Fruit fly (Drosophila melanogaster): ENCODE results near the gene Calx.

The Calx gene

DNA sequence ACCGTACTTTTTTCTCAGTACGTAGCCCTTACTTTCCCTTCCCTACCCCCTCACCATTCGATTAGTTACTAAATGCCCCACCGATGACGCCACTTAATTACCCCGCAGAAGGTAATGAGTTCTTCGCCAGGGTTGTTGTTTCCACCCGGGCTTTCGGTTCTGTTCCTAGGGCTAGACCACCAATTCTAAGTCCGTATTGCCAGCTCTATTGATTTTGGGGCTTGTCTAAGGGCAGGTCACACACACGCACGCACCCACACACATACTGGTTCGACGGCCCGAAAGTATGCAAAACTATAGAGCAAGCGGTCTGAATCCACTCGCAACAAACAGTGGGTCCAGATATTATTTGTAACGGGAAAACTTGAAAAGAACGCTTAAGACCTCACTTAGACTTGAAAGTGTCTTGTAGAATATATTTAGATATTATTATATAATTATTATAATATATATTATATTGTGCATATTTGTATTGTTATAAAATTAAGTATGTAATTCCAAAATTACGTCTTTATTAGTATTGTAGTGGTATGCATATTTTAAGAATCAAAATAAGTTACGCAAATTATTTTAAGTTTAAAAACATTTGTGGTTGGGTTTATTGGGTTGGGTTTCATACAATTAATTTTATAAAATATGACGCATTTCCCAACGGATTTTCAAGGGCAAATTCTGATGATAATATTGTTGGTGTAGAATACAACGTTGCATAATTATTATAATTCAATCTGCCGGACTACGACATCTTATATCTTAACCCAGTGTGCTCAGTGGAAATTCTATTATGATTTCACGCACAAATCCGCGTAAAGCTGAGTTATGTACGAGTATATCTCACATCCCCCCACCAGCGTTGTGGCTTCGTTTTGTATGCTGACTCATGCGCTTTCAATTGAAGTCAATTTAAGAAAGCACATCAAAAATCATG is 28.0 kb upstream of the Calx start (continued):
- TF ChIP-seq CG6683 (GFP tag; optimal IDR thresholded peaks at IDR 0.05) (no peak), CG16863 (GFP tag; optimal IDR thresholded peaks at IDR 0.05) (no peak), CG2678 (tag; optimal IDR thresholded peaks at IDR 0.05) (peak; percentile 69), CG7786 (GFP tag; optimal IDR thresholded peaks at IDR 0.05) (no peak), CG12219 (GFP tag; optimal IDR thresholded peaks at IDR 0.05) (no peak), CG10543 (GFP tag; optimal IDR thresholded peaks at IDR 0.05) (peak; percentile 6), CG3995 (GFP tag; optimal IDR thresholded peaks at IDR 0.05) (no peak), Optix (GFP tag; IDR thresholded peaks at IDR 0.05) (no peak), tx (GFP tag; optimal IDR thresholded peaks at IDR 0.05) (no peak), Ada2b (GFP tag; IDR thresholded peaks at IDR 0.05) (no peak), Asciz (GFP tag; optimal IDR thresholded peaks at IDR 0.05) (peak; percentile 65), maf-S (GFP tag; optimal IDR thresholded peaks at IDR 0.05) (no peak), Sry-δ (GFP tag; optimal IDR thresholded peaks at IDR 0.05) (no peak), ERR (GFP tag; optimal IDR thresholded peaks at IDR 0.05) (no peak), sens (GFP tag) (peak; percentile 75), E2f1 (GFP tag; IDR thresholded peaks at IDR 0.05) (no peak; the same call in 1 of the 2 replicates), CG2120 (GFP tag; optimal IDR thresholded peaks at IDR 0.05) (no peak), CG10147 (GFP tag; optimal IDR thresholded peaks at IDR 0.05) (no peak), CG17385 (GFP tag; optimal IDR thresholded peaks at IDR 0.05) (peak; percentile 45), al (GFP tag; IDR thresholded peaks at IDR 0.05) (no peak), Oaz (GFP tag; IDR thresholded peaks at IDR 0.05) (no peak), run (tag; optimal IDR thresholded peaks at IDR 0.05) (peak; percentile 26), fd64A (GFP tag; optimal IDR thresholded peaks at IDR 0.05) (no peak), CG9727 (GFP tag; optimal IDR thresholded peaks at IDR 0.05) (no peak), CG18262 (tag; optimal IDR thresholded peaks at IDR 0.05) (peak; percentile 70), CG18476 (GFP tag; optimal IDR thresholded peaks at IDR 0.05) (no peak), vvl (GFP tag; IDR thresholded peaks at IDR 0.05) (0 out of 2 replicates have a peak, but pooled peaks have one; percentile 9), br (optimal IDR thresholded peaks at IDR 0.05) (no peak), Hsf (GFP tag; optimal IDR thresholded peaks at IDR 0.05) (no peak), Antp (GFP tag; optimal IDR thresholded peaks at IDR 0.05) (no peak), tin (GFP tag; optimal IDR thresholded peaks at IDR 0.05) (no peak), Rx (GFP tag; IDR thresholded peaks at IDR 0.05) (no peak), CrebB (tag; optimal IDR thresholded peaks at IDR 0.05) (no peak), CG13894 (tag; optimal IDR thresholded peaks at IDR 0.05) (peak; percentile 68), slou (GFP tag; optimal IDR thresholded peaks at IDR 0.05) (no peak), sd (tag; optimal IDR thresholded peaks at IDR 0.05) (no peak), Sry-β (GFP tag; optimal IDR thresholded peaks at IDR 0.05) (no peak), dysf (GFP tag; IDR thresholded peaks at IDR 0.05) (peak; percentile 8; the same call in 1 of the 3 replicates), knrl (GFP tag; IDR thresholded peaks at IDR 0.05; ENCODE audit: partially characterized antibody) (no peak), crp (GFP tag; optimal IDR thresholded peaks at IDR 0.05) (no peak), yki (optimal IDR thresholded peaks at IDR 0.05) (no peak), CG2712 (tag; optimal IDR thresholded peaks at IDR 0.05) (peak; percentile 63), her (GFP tag; optimal IDR thresholded peaks at IDR 0.05) (no peak), nmo (GFP tag; optimal IDR thresholded peaks at IDR 0.05) (peak; percentile 32), CG1647 (GFP tag; optimal IDR thresholded peaks at IDR 0.05) (no peak), tll (GFP tag; optimal IDR thresholded peaks at IDR 0.05) (no peak), CG12391 (tag; optimal IDR thresholded peaks at IDR 0.05) (peak; percentile 59), CG12071 (GFP tag; optimal IDR thresholded peaks at IDR 0.05) (no peak), CG4424 (GFP tag; optimal IDR thresholded peaks at IDR 0.05) (peak; percentile 4), Poxn (GFP tag; IDR thresholded peaks at IDR 0.05) (no peak)
